Fruit fly (Drosophila melanogaster) whole organism, embryonic: ENCODE measurements around the gene CG45072.

Source experiments
- CG12219 ChIP-seq: fragments of 200-800 bp; sonication (Bioruptor generic); optimal IDR thresholded peaks from 3 replicates; lab custom pipeline; 2018; ENCODE audit warnings: missing biosample characterization, mild to moderate bottlenecking, missing genetic modification characterization
- CG12744 ChIP-seq: fragments of 200-800 bp; sonication (Bioruptor generic); optimal IDR thresholded peaks from 2 replicates; lab custom pipeline; 2016; ENCODE audit warnings: missing biosample characterization, missing genetic modification characterization
- CG12942 ChIP-seq: fragments of 200-800 bp; sonication (Bioruptor generic); optimal IDR thresholded peaks from 3 replicates; lab custom pipeline; 2016; ENCODE audit warnings: missing biosample characterization, missing genetic modification characterization
- CG14965 ChIP-seq: fragments of 200-800 bp; sonication (Bioruptor generic); optimal IDR thresholded peaks from 2 replicates; lab custom pipeline; 2016; ENCODE audit warnings: missing biosample characterization, missing genetic modification characterization, borderline replicate concordance
- CG15073 ChIP-seq: fragments of 200-800 bp; sonication (Bioruptor generic); optimal IDR thresholded peaks from 2 replicates; lab custom pipeline; 2016; ENCODE audit warnings: missing biosample characterization, missing genetic modification characterization
- CG15269 ChIP-seq: fragments of 200-800 bp; sonication (Bioruptor generic); optimal IDR thresholded peaks from 2 replicates; lab custom pipeline; 2018; ENCODE audit warnings: missing biosample characterization, mild to moderate bottlenecking, missing genetic modification characterization, moderate library complexity
- CG1529 ChIP-seq: fragments of 200-800 bp; sonication (Bioruptor generic); optimal IDR thresholded peaks from 3 replicates; lab custom pipeline; 2018; ENCODE audit warnings: missing biosample characterization, missing genetic modification characterization
- CG1602 ChIP-seq: fragments of 200-800 bp; sonication (Bioruptor generic); optimal IDR thresholded peaks from 3 replicates; lab custom pipeline; 2016; ENCODE audit warnings: missing biosample characterization, missing genetic modification characterization
- CG17568 ChIP-seq: fragments of 200-800 bp; sonication (Bioruptor generic); optimal IDR thresholded peaks from 2 replicates; lab custom pipeline; 2018; ENCODE audit warnings: missing biosample characterization, mild to moderate bottlenecking, missing genetic modification characterization, moderate library complexity
- CG17802 ChIP-seq: fragments of 200-800 bp; sonication (Bioruptor generic); optimal IDR thresholded peaks from 2 replicates; lab custom pipeline; 2018; ENCODE audit warnings: missing biosample characterization, mild to moderate bottlenecking, missing genetic modification characterization, moderate library complexity
- CG2678 ChIP-seq: fragments of 200-800 bp; sonication (Bioruptor generic); optimal IDR thresholded peaks from 3 replicates; lab custom pipeline; 2019; ENCODE audit warnings: missing biosample characterization, mild to moderate bottlenecking, missing genetic modification characterization, moderate library complexity
- CG31365 ChIP-seq: fragments of 200-800 bp; sonication (Bioruptor generic); optimal IDR thresholded peaks from 2 replicates; lab custom pipeline; 2018; ENCODE audit warnings: missing biosample characterization, mild to moderate bottlenecking, missing genetic modification characterization
- CG3163 ChIP-seq: fragments of 200-800 bp; sonication (Bioruptor generic); optimal IDR thresholded peaks from 3 replicates; lab custom pipeline; 2016; ENCODE audit warnings: missing biosample characterization, missing genetic modification characterization
- CG3407 ChIP-seq: fragments of 200-800 bp; sonication (Bioruptor generic); optimal IDR thresholded peaks from 2 replicates; lab custom pipeline; 2018; ENCODE audit warnings: missing biosample characterization, mild to moderate bottlenecking, missing genetic modification characterization
- CG34376 ChIP-seq: fragments of 200-800 bp; sonication (Bioruptor generic); optimal IDR thresholded peaks from 2 replicates; lab custom pipeline; 2018; ENCODE audit warnings: missing biosample characterization, mild to moderate bottlenecking, missing genetic modification characterization
- CG34422 ChIP-seq: fragments of 200-800 bp; sonication (Bioruptor generic); IDR thresholded peaks from 3 replicates; pipeline ENCODE4 v1.3.6; 2022; ENCODE audit warnings: missing biosample characterization, missing genetic modification characterization
- CG3847 ChIP-seq: fragments of 200-800 bp; sonication (Bioruptor generic); IDR thresholded peaks from 2 replicates; pipeline ENCODE4 v1.3.6; 2022; ENCODE audit warnings: missing biosample characterization, missing genetic modification characterization
- CG4820 ChIP-seq: fragments of 200-800 bp; sonication (Bioruptor generic); optimal IDR thresholded peaks from 3 replicates; lab custom pipeline; 2016; ENCODE audit warnings: missing biosample characterization, missing genetic modification characterization
- CG4854 ChIP-seq: fragments of 200-800 bp; sonication (Bioruptor generic); optimal IDR thresholded peaks from 2 replicates; lab custom pipeline; 2016; ENCODE audit warnings: missing biosample characterization, missing genetic modification characterization, inconsistent platforms
- CG6765 ChIP-seq: fragments of 200-800 bp; sonication (Bioruptor generic); optimal IDR thresholded peaks from 3 replicates; lab custom pipeline; 2017; ENCODE audit warnings: missing biosample characterization, mild to moderate bottlenecking, missing genetic modification characterization
- CG6791 ChIP-seq: fragments of 200-800 bp; sonication (Bioruptor generic); IDR thresholded peaks from 3 replicates; pipeline ENCODE4 v1.3.6; 2022; ENCODE audit warnings: missing biosample characterization, missing genetic modification characterization; ENCODE audit not compliant: partially characterized antibody
- CG6813 ChIP-seq: fragments of 200-800 bp; sonication (Bioruptor generic); optimal IDR thresholded peaks from 2 replicates; lab custom pipeline; 2017; ENCODE audit warnings: missing biosample characterization, missing genetic modification characterization, mild to moderate bottlenecking, moderate library complexity, missing genetic modification reagents
- CG7786 ChIP-seq: fragments of 200-800 bp; sonication (Bioruptor generic); optimal IDR thresholded peaks from 2 replicates; lab custom pipeline; 2016; ENCODE audit warnings: missing biosample characterization, missing genetic modification characterization
- CG8478 ChIP-seq: fragments of >200 bp; optimal IDR thresholded peaks from 2 replicates; lab custom pipeline; 2018
- D19A ChIP-seq: fragments of 200-800 bp; optimal IDR thresholded peaks from 3 replicates; lab custom pipeline; 2019; ENCODE audit warnings: missing biosample characterization, mild to moderate bottlenecking, missing genetic modification characterization, moderate library complexity
- Elba2 ChIP-seq: fragments of 200-800 bp; sonication (Bioruptor generic); optimal IDR thresholded peaks from 3 replicates; lab custom pipeline; 2016; ENCODE audit warnings: missing biosample characterization, missing genetic modification characterization
- HLH3B ChIP-seq: fragments of 200-800 bp; sonication (Bioruptor generic); IDR thresholded peaks from 2 replicates; pipeline ENCODE4 v1.3.6; 2022; ENCODE audit warnings: missing biosample characterization, missing genetic modification characterization
- Kr ChIP-seq: fragments of 200-800 bp; sonication (Bioruptor generic); optimal IDR thresholded peaks from 2 replicates; lab custom pipeline; 2017; ENCODE audit warnings: missing biosample characterization, mild to moderate bottlenecking, missing genetic modification characterization
- MESR4 ChIP-seq: fragments of 200-800 bp; sonication (Bioruptor generic); optimal IDR thresholded peaks from 2 replicates; lab custom pipeline; 2018; ENCODE audit warnings: missing biosample characterization, mild to moderate bottlenecking, missing genetic modification characterization, moderate library complexity
- Mad ChIP-seq: fragments of 200-800 bp; sonication (Bioruptor generic); optimal IDR thresholded peaks from 2 replicates; lab custom pipeline; 2016; ENCODE audit warnings: missing biosample characterization, missing genetic modification characterization
- Meics ChIP-seq: fragments of 200-800 bp; sonication (Bioruptor generic); optimal IDR thresholded peaks from 2 replicates; lab custom pipeline; 2017; ENCODE audit warnings: missing biosample characterization, mild to moderate bottlenecking, missing genetic modification characterization
- NFAT ChIP-seq: fragments of 200-800 bp; sonication (Bioruptor generic); IDR thresholded peaks from 2 replicates; pipeline ENCODE4 v1.3.6; 2022; ENCODE audit warnings: missing biosample characterization, missing genetic modification characterization
- Nf-YC ChIP-seq: fragments of 200-800 bp; optimal IDR thresholded peaks from 3 replicates; lab custom pipeline; 2019; ENCODE audit warnings: missing biosample characterization, mild to moderate bottlenecking, missing genetic modification characterization, moderate library complexity
- Pdp1 ChIP-seq, 2 experiments: fragments of 200-800 bp; sonication (Bioruptor generic); optimal IDR thresholded peaks; 3 replicates each; lab custom pipeline; 2016; ENCODE audit warnings: missing biosample characterization in 2 of 2, missing genetic modification characterization in 2 of 2, mild to moderate bottlenecking in 1 of 2, moderate library complexity in 1 of 2
- Rfx ChIP-seq: fragments of 200-800 bp; sonication (Bioruptor generic); IDR thresholded peaks from 2 replicates; pipeline ENCODE4 v1.3.6; 2022; ENCODE audit warnings: missing biosample characterization, missing genetic modification characterization
- Sin3A ChIP-seq: fragments of >200 bp; optimal IDR thresholded peaks from 2 replicates; lab custom pipeline; 2018
- Xrp1 ChIP-seq: fragments of 200-800 bp; sonication (Bioruptor generic); IDR thresholded peaks from 2 replicates; pipeline ENCODE4 v1.3.6; 2022; ENCODE audit warnings: missing biosample characterization, missing genetic modification characterization
- chn ChIP-seq: fragments of 200-800 bp; sonication (Bioruptor generic); optimal IDR thresholded peaks from 2 replicates; lab custom pipeline; 2016; ENCODE audit warnings: missing biosample characterization, missing genetic modification characterization
- disco-r ChIP-seq: fragments of 200-800 bp; sonication (Bioruptor generic); optimal IDR thresholded peaks from 2 replicates; lab custom pipeline; 2016; ENCODE audit warnings: missing biosample characterization, missing genetic modification characterization
- ftz-f1 ChIP-seq: fragments of 200-800 bp; sonication (Bioruptor generic); optimal IDR thresholded peaks from 2 replicates; lab custom pipeline; 2016; ENCODE audit warnings: missing biosample characterization, missing genetic modification characterization
- kah ChIP-seq: fragments of 200-800 bp; sonication (Bioruptor generic); optimal IDR thresholded peaks from 2 replicates; lab custom pipeline; 2018; ENCODE audit warnings: missing biosample characterization, mild to moderate bottlenecking, missing genetic modification characterization
- ken ChIP-seq: fragments of 200-800 bp; sonication (Bioruptor generic); IDR thresholded peaks from 3 replicates; pipeline ENCODE4 v1.3.6; 2022; ENCODE audit warnings: missing biosample characterization, missing genetic modification characterization
- lola ChIP-seq, 3 experiments: fragments of >200 bp in 2 of 3; fragments of 200-800 bp in 1 of 3; sonication (Bioruptor generic) in 1 of 3; optimal IDR thresholded peaks; 2 replicates each; lab custom pipeline; 2017 to 2019; ENCODE audit warnings: missing biosample characterization in 3 of 3, missing genetic modification characterization in 3 of 3, mild to moderate bottlenecking in 1 of 3, moderate library complexity in 1 of 3
- mld ChIP-seq: fragments of 200-800 bp; sonication (Bioruptor generic); IDR thresholded peaks from 3 replicates; pipeline ENCODE4 v1.3.6; 2022; ENCODE audit warnings: missing biosample characterization, missing genetic modification characterization; ENCODE audit not compliant: partially characterized antibody
- p53 ChIP-seq: fragments of 200-800 bp; sonication (Bioruptor generic); optimal IDR thresholded peaks from 2 replicates; lab custom pipeline; 2016; ENCODE audit warnings: missing biosample characterization, missing genetic modification characterization
- pzg ChIP-seq: fragments of 200-800 bp; sonication (Bioruptor generic); optimal IDR thresholded peaks from 3 replicates; lab custom pipeline; 2018; ENCODE audit warnings: missing biosample characterization, mild to moderate bottlenecking, missing genetic modification characterization, moderate library complexity
- run ChIP-seq: fragments of 200-800 bp; sonication (Bioruptor generic); optimal IDR thresholded peaks from 3 replicates; lab custom pipeline; 2018; ENCODE audit warnings: missing biosample characterization, mild to moderate bottlenecking, missing genetic modification characterization
- shn ChIP-seq: fragments of 200-800 bp; sonication (Bioruptor generic); optimal IDR thresholded peaks from 3 replicates; lab custom pipeline; 2016; ENCODE audit warnings: missing biosample characterization, missing genetic modification characterization
- toy ChIP-seq: fragments of 200-800 bp; sonication (Bioruptor generic); IDR thresholded peaks from 2 replicates; pipeline ENCODE4 v1.3.6; 2022; ENCODE audit warnings: missing biosample characterization, missing genetic modification characterization
- wor ChIP-seq: fragments of 200-800 bp; sonication (Bioruptor generic); IDR thresholded peaks from 2 replicates; pipeline ENCODE4 v1.3.6; 2022; ENCODE audit warnings: missing biosample characterization, missing genetic modification characterization
- z ChIP-seq: fragments of 200-800 bp; sonication (Bioruptor generic); IDR thresholded peaks from 3 replicates; pipeline ENCODE4 v1.3.6; 2022; ENCODE audit warnings: missing biosample characterization, missing genetic modification characterization

Gene CG45072

DNA sequence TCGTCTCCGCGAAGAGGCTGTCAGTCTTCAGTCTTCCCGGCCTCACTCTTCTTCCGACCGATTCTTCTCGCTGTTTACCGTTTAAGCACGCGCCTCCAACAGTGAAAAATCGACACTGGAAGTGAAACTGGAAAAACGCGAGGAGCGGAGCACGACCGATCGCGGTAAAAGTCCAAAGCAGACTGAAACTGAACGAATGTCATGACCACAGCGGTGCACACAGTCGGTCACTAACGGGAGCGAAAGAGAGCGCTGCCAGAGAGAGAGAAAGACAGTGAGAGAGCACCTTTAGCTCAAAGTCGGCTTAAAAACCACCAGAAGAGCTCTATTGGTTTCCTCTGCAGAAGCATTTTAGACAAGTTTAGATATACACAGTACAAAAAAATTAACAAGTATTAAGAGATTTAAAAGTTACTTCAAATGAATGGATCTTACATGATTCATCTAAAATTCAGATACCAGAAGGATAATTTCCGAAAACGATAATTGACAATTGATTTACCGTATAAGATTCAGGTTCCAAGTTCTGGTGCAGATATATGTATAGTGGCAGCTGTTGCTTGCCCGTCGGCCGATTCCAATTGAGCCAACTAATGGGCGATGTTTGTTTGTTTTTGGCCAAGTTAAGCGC is 37.4 kb upstream of the CG45072 start, which contains the start of gene CG11498 (continued):
- 0 out of 2 replicates have a peak, but pooled peaks have one; percentile 19 for TF ChIP-seq Xrp1 (GFP tag; lab: Robert Waterston, UW)
- TF ChIP-seq Sin3A (lab: Kevin White, UChicago), result no peak
- TF ChIP-seq ken (GFP tag; lab: Robert Waterston, UW), result no peak
- TF ChIP-seq disco-r (GFP tag; lab: Kevin White, UChicago), result no peak
- no peak for TF ChIP-seq HLH3B (GFP tag; lab: Robert Waterston, UW)
- TF ChIP-seq shn (GFP tag; lab: Kevin White, UChicago), result no peak
- TF ChIP-seq CG12744 (GFP tag; lab: Kevin White, UChicago), result no peak
- no peak for TF ChIP-seq CG4854
- no peak for TF ChIP-seq CG6813 (GFP tag; lab: Kevin White, UChicago)
- no peak for TF ChIP-seq CG15269 (tag; lab: Kevin White, UChicago)
- no peak for TF ChIP-seq Rfx
- TF ChIP-seq CG14965, result no peak
- TF ChIP-seq CG3163 (GFP tag; lab: Kevin White, UChicago), result no peak
- no peak for TF ChIP-seq CG17568
- no peak for TF ChIP-seq Pdp1 (GFP tag; optimal IDR thresholded peaks at IDR 0.05; lab: Kevin White, UChicago)
- no peak for TF ChIP-seq CG17802
- no peak for TF ChIP-seq CG4820
- no peak for TF ChIP-seq CG3407 (GFP tag; lab: Kevin White, UChicago)
- TF ChIP-seq pzg (GFP tag; lab: Kevin White, UChicago), result no peak
- TF ChIP-seq CG3847 (GFP tag; lab: Robert Waterston, UW), result no peak
- TF ChIP-seq CG6765 (GFP tag; lab: Kevin White, UChicago), result no peak
- no peak for TF ChIP-seq p53
- TF ChIP-seq CG34376, result no peak
- TF ChIP-seq ftz-f1 (GFP tag; lab: Kevin White, UChicago), result no peak
- TF ChIP-seq CG7786, result no peak
- TF ChIP-seq Mad, result no peak
- TF ChIP-seq kah, result no peak
- TF ChIP-seq CG34422 (GFP tag; lab: Robert Waterston, UW), result no peak
- no peak for TF ChIP-seq wor (GFP tag; lab: Robert Waterston, UW)
- no peak for TF ChIP-seq Nf-YC (tag; lab: Kevin White, UChicago)
- TF ChIP-seq chn (GFP tag; lab: Kevin White, UChicago), result no peak
- TF ChIP-seq Elba2, result no peak
- TF ChIP-seq lola (GFP tag; optimal IDR thresholded peaks at IDR 0.05; lab: Kevin White, UChicago), result no peak
- peak; percentile 41; the same call in 1 of the 3 replicates for TF ChIP-seq CG6791
- TF ChIP-seq CG15073 (GFP tag; lab: Kevin White, UChicago), result no peak
- no peak for TF ChIP-seq toy
- TF ChIP-seq D19A, result no peak
- no peak for TF ChIP-seq CG1602
- TF ChIP-seq NFAT, result no peak
- no peak for TF ChIP-seq run
- no peak for TF ChIP-seq Meics (GFP tag; lab: Kevin White, UChicago)
- TF ChIP-seq CG1529 (GFP tag; lab: Kevin White, UChicago), result no peak
- no peak for TF ChIP-seq MESR4 (GFP tag; lab: Kevin White, UChicago)
- TF ChIP-seq CG12942 (GFP tag; lab: Kevin White, UChicago), result no peak
- TF ChIP-seq CG31365 (tag; lab: Kevin White, UChicago), result no peak
- TF ChIP-seq Kr, result no peak
- 0 out of 3 replicates have a peak, but pooled peaks have one; percentile 65 for TF ChIP-seq z (GFP tag; lab: Robert Waterston, UW)
- no peak for TF ChIP-seq mld (GFP tag; lab: Robert Waterston, UW)
- TF ChIP-seq CG2678 (tag; lab: Kevin White, UChicago), result no peak
- no peak for TF ChIP-seq CG8478
- no peak for TF ChIP-seq CG12219 (GFP tag; lab: Kevin White, UChicago)
